Fruit fly (Drosophila melanogaster) whole organism: Measurements from ENCODE around the gene zye.

Experiments used
- CG8478 ChIP-seq: fragments of >200 bp; optimal IDR thresholded peaks from 2 replicates; lab custom pipeline; 2018; ENCODE audit warnings: inconsistent platforms
- Dll ChIP-seq: fragments of >200 bp; optimal IDR thresholded peaks from 2 replicates; lab custom pipeline; 2017
- pan ChIP-seq: fragments of >200 bp; optimal IDR thresholded peaks from 2 replicates; lab custom pipeline; 2017
- psq ChIP-seq: fragments of >200 bp; optimal IDR thresholded peaks from 2 replicates; lab custom pipeline; 2017
- usp ChIP-seq: fragments of >200 bp; optimal IDR thresholded peaks from 2 replicates; lab custom pipeline; 2017; ENCODE audit warnings: missing biosample characterization, missing genetic modification characterization, mixed read lengths

dm6 chr3L:20405971-20406948 lies 7.1 kb upstream of the zye start:
- no peak for TF ChIP-seq pan (lab: Kevin White, UChicago)
- no peak for TF ChIP-seq psq (lab: Kevin White, UChicago)
- TF ChIP-seq Dll (lab: Kevin White, UChicago) = no peak
- TF ChIP-seq CG8478 (lab: Kevin White, UChicago) = no peak
- no peak for TF ChIP-seq usp (GFP tag; lab: Kevin White, UChicago)
